Worm (Caenorhabditis elegans) whole organism, L3 larva: ENCODE data around the gene H05C05.2.

ENCODE experiments used
- R02D3.7 ChIP-seq: fragments of 150-350 bp; optimal IDR thresholded peaks from 2 replicates; lab custom pipeline; 2014; ENCODE audit warnings: missing biosample characterization, missing genetic modification characterization
- aly-2 ChIP-seq: fragments of 150-350 bp; optimal IDR thresholded peaks from 2 replicates; lab custom pipeline; 2014; ENCODE audit warnings: missing biosample characterization, missing genetic modification characterization
- ama-1 ChIP-seq: fragments of 150-350 bp; optimal IDR thresholded peaks from 2 replicates; lab custom pipeline; 2018
- ceh-16 ChIP-seq: sonication (generic microtip); optimal IDR thresholded peaks from 2 replicates; lab custom pipeline; 2017; ENCODE audit warnings: missing biosample characterization, missing genetic modification characterization
- ceh-82 ChIP-seq: fragments of 150-350 bp; optimal IDR thresholded peaks from 2 replicates; lab custom pipeline; 2014; ENCODE audit warnings: missing biosample characterization, missing genetic modification characterization
- ceh-9 ChIP-seq: sonication (generic microtip); optimal IDR thresholded peaks from 2 replicates; lab custom pipeline; 2018; ENCODE audit warnings: missing biosample characterization, missing genetic modification characterization
- daf-12 ChIP-seq: fragments of 150-350 bp; optimal IDR thresholded peaks from 2 replicates; lab custom pipeline; 2014; ENCODE audit warnings: missing biosample characterization, missing genetic modification reagents, missing genetic modification characterization
- egl-27 ChIP-seq: sonication (generic microtip); optimal IDR thresholded peaks from 4 replicates; lab custom pipeline; 2017; ENCODE audit warnings: missing biosample characterization, missing genetic modification reagents, missing genetic modification characterization
- elt-1 ChIP-seq: fragments of 150-350 bp; optimal IDR thresholded peaks from 2 replicates; lab custom pipeline; 2014; ENCODE audit warnings: missing biosample characterization, missing genetic modification characterization
- elt-2 ChIP-seq: sonication (generic microtip); optimal IDR thresholded peaks from 2 replicates; lab custom pipeline; 2016; ENCODE audit warnings: missing genetic modification reagents, mild to moderate bottlenecking, missing genetic modification characterization, missing compliant biosample characterization
- elt-3 ChIP-seq, 3 experiments: fragments of 150-350 bp in 1 of 3; sonication (generic microtip) in 2 of 3; optimal IDR thresholded peaks; 2 replicates in 2 of 3; 4 replicates in 1 of 3; lab custom pipeline; 2014 to 2017; ENCODE audit warnings: missing biosample characterization in 3 of 3, missing genetic modification characterization in 3 of 3
- eor-1 ChIP-seq, 2 experiments: fragments of 150-350 bp; optimal IDR thresholded peaks; 2 replicates each; lab custom pipeline; 2014 to 2018; ENCODE audit warnings: missing biosample characterization in 2 of 2, missing genetic modification characterization in 2 of 2
- fkh-10 ChIP-seq: sonication (generic microtip); optimal IDR thresholded peaks from 2 replicates; lab custom pipeline; 2017; ENCODE audit warnings: missing biosample characterization, missing genetic modification reagents, missing genetic modification characterization
- hmg-11 ChIP-seq: sonication (generic microtip); optimal IDR thresholded peaks from 2 replicates; lab custom pipeline; 2016; ENCODE audit warnings: missing genetic modification characterization, missing compliant biosample characterization
- jun-1 ChIP-seq: fragments of 150-350 bp; optimal IDR thresholded peaks from 2 replicates; lab custom pipeline; 2014; ENCODE audit warnings: missing biosample characterization, missing genetic modification reagents, missing genetic modification characterization
- lin-39 ChIP-seq: fragments of 150-350 bp; optimal IDR thresholded peaks from 2 replicates; lab custom pipeline; 2018; ENCODE audit warnings: missing biosample characterization, missing genetic modification reagents, missing genetic modification characterization
- lsy-12 ChIP-seq: sonication (generic microtip); optimal IDR thresholded peaks from 2 replicates; lab custom pipeline; 2016; ENCODE audit warnings: mild to moderate bottlenecking, missing genetic modification characterization, missing compliant biosample characterization
- nhr-11 ChIP-seq: fragments of 150-350 bp; optimal IDR thresholded peaks from 2 replicates; lab custom pipeline; 2014; ENCODE audit warnings: missing biosample characterization, missing genetic modification characterization
- nhr-12 ChIP-seq: fragments of 150-350 bp; optimal IDR thresholded peaks from 2 replicates; lab custom pipeline; 2014; ENCODE audit warnings: missing biosample characterization, missing genetic modification characterization
- nhr-23 ChIP-seq: fragments of 150-350 bp; optimal IDR thresholded peaks from 2 replicates; lab custom pipeline; 2014; ENCODE audit warnings: missing biosample characterization, missing genetic modification reagents, missing genetic modification characterization
- nhr-25 ChIP-seq: sonication (generic microtip); optimal IDR thresholded peaks from 2 replicates; lab custom pipeline; 2017; ENCODE audit warnings: missing biosample characterization, missing genetic modification characterization
- nhr-28 ChIP-seq: fragments of 150-350 bp; optimal IDR thresholded peaks from 2 replicates; lab custom pipeline; 2014; ENCODE audit warnings: missing biosample characterization, missing genetic modification characterization
- nhr-43 ChIP-seq: sonication (generic microtip); optimal IDR thresholded peaks from 2 replicates; lab custom pipeline; 2016; ENCODE audit warnings: mild to moderate bottlenecking, missing genetic modification characterization, missing compliant biosample characterization; ENCODE audit not compliant: poor library complexity, severe bottlenecking
- nhr-67 ChIP-seq: fragments of 150-350 bp; optimal IDR thresholded peaks from 2 replicates; lab custom pipeline; 2014; ENCODE audit warnings: missing biosample characterization, missing genetic modification characterization
- nhr-76 ChIP-seq: fragments of 150-350 bp; sonication (generic microtip); optimal IDR thresholded peaks from 5 replicates; lab custom pipeline; 2014; ENCODE audit warnings: missing biosample characterization, missing genetic modification characterization
- nhr-77 ChIP-seq: fragments of 150-350 bp; optimal IDR thresholded peaks from 2 replicates; lab custom pipeline; 2014; ENCODE audit warnings: missing biosample characterization, missing genetic modification characterization
- pha-4 ChIP-seq: fragments of 150-350 bp; optimal IDR thresholded peaks from 2 replicates; lab custom pipeline; 2014; ENCODE audit warnings: missing biosample characterization, missing genetic modification reagents, missing genetic modification characterization
- pqm-1 ChIP-seq: fragments of 150-350 bp; optimal IDR thresholded peaks from 2 replicates; lab custom pipeline; 2017; ENCODE audit warnings: missing biosample characterization, missing genetic modification characterization, inconsistent platforms
- sea-2 ChIP-seq: fragments of 150-350 bp; sonication (generic microtip); optimal IDR thresholded peaks from 4 replicates; lab custom pipeline; 2014; ENCODE audit warnings: missing biosample characterization, missing genetic modification reagents, missing genetic modification characterization
- skn-1 ChIP-seq: fragments of 150-350 bp; optimal IDR thresholded peaks from 2 replicates; lab custom pipeline; 2014; ENCODE audit warnings: missing biosample characterization, missing genetic modification characterization
- tbx-2 ChIP-seq: sonication (generic microtip); optimal IDR thresholded peaks from 2 replicates; lab custom pipeline; 2016; ENCODE audit warnings: mild to moderate bottlenecking, missing genetic modification characterization, missing compliant biosample characterization
- unc-62 ChIP-seq: fragments of 150-350 bp; sonication (generic microtip); optimal IDR thresholded peaks from 4 replicates; lab custom pipeline; 2014; ENCODE audit warnings: missing biosample characterization, missing genetic modification reagents, missing genetic modification characterization
- zag-1 ChIP-seq: fragments of 150-350 bp; optimal IDR thresholded peaks from 2 replicates; lab custom pipeline; 2014; ENCODE audit warnings: missing biosample characterization, missing genetic modification characterization
- ztf-4 ChIP-seq: fragments of 150-350 bp; optimal IDR thresholded peaks from 2 replicates; lab custom pipeline; 2014; ENCODE audit warnings: missing biosample characterization, missing genetic modification characterization

The H05C05.2 gene

ce11 chrIII:2941578-2941977 is 23.9 kb downstream of the H05C05.2 start:
- TF ChIP-seq pha-4 (tag; lab: Kevin White, UChicago): no peak
- TF ChIP-seq nhr-25 (tag; lab: Kevin White, UChicago): no peak
- TF ChIP-seq, all 47 proteins: peak for 0

DNA sequence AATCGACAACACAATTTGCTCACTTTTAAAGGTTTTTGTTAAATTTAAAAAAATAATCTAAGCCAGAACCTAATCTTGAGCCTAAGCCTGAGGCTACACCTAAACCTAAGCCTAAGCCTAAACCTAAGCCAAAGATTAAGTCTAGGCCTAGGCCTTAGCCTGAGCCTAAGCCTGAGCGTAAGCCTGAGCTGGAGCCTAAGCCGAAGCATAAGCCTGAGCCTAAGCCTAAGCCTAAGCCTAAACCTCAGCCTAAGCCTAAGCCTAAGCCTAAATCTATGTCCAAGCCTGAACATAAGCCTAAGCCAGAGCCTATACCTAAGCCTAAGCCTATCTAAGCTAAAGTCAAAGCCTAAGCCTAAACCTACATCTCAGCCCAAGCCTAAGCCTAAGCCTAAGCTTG is 27.7 kb downstream of the H05C05.2 start:
- TF ChIP-seq nhr-67 (tag; lab: Kevin White, UChicago): no peak
- TF ChIP-seq nhr-12 (tag; lab: Kevin White, UChicago): no peak
- TF ChIP-seq zag-1: no peak
- TF ChIP-seq lin-39 (tag; lab: Kevin White, UChicago): no peak
- no peak for TF ChIP-seq fkh-10 (GFP tag; lab: Kevin White, UChicago)
- TF ChIP-seq daf-12 (tag; lab: Kevin White, UChicago): no peak
- TF ChIP-seq R02D3.7 (tag; lab: Kevin White, UChicago): no peak
- no peak for TF ChIP-seq ama-1 (lab: Kevin White, UChicago)
- no peak for TF ChIP-seq ceh-82
- no peak for TF ChIP-seq elt-2 (tag; lab: Kevin White, UChicago)
- TF ChIP-seq sea-2 (GFP tag; lab: Kevin White, UChicago): no peak
- TF ChIP-seq jun-1 (tag; lab: Kevin White, UChicago): no peak

DNA sequence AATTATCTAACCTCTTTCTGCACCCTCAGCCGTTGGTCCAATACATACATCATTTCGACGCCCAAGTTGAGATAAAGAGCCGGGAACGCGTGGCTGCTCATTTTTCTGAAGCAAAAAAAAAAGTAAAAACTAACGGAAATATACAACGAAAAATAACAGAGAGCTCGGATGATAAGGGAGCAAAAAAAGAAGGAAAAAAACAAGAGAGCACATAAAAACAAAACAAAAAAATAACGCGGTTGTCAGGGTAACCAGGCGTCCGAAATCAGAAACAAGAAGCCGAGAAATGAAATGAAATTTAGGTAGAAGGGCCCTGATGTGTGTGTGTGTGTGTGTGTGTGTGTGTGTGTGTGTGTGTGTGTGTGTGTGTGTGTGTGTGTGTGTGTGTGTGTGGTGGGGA is 40.8 kb downstream of the H05C05.2 start, which contains the start of gene R10F2.5:
Gene R10F2.5, minus strand, starts transcription at position 101 of the 400 bp plus-strand sequence.
- TF ChIP-seq nhr-23 (tag; lab: Kevin White, UChicago) (no peak), aly-2 (tag; lab: Kevin White, UChicago) (no peak), unc-62 (GFP tag; lab: Kevin White, UChicago) (no peak), ztf-4 (tag; lab: Kevin White, UChicago) (no peak), elt-1 (no peak), daf-12 (tag; lab: Kevin White, UChicago) (no peak)

DNA sequence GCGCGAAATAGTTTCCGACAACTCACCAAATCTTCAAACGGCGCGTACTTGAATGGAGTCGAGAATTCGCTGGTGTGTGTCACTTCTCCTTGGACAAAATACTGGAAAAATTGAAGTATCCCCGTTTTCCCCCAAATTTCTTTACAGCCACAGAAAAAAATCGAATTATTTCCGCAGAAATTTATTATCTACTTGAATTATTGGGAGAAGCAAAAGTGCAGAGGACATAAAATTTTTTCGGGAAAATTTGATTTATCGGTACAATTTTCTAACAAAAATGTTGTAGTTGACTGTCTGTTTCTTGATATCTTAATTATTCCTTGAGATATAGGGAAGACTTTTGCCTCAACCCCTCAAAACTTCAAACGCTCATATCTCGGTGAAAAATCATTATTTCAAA is 42.4 kb downstream of the H05C05.2 start, which contains the start of gene R10F2.4:
Gene R10F2.4, minus strand, starts transcription at position 101 of the 400 bp plus-strand sequence.
- TF ChIP-seq nhr-76 (tag; lab: Kevin White, UChicago) (no peak), ceh-9 (no peak), ceh-82 (no peak), skn-1 (no peak)

DNA sequence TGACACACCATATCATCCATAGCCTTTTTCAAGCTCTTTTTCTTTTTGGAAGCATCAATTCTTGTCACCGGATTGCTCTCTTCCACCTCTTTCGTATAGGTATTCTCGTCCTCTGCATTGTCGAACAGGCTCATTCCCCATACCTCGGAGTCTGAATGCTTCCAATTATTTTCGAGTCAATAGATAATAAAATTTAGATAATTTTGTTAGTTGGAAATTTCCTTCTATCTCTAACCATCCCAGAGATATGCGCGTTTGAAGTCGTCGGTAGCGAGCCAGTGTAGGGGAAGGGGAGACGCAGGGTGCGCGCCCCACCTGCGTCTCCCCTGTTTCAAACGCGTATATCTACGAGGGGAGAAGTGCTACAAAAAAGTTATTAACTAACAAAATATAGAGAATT is 44.6 kb downstream of the H05C05.2 start:
- TF ChIP-seq eor-1 (tag; optimal IDR thresholded peaks at IDR 0.05; lab: Kevin White, UChicago): no peak
- no peak for TF ChIP-seq jun-1 (tag; lab: Kevin White, UChicago)
- no peak for TF ChIP-seq ceh-9
- TF ChIP-seq nhr-67 (tag; lab: Kevin White, UChicago): no peak
- no peak for TF ChIP-seq nhr-25 (tag; lab: Kevin White, UChicago)
- TF ChIP-seq elt-1: no peak
- TF ChIP-seq egl-27: no peak
- no peak for TF ChIP-seq ceh-16

- TF ChIP-seq ceh-9: no peak
- TF ChIP-seq ceh-16: no peak
- TF ChIP-seq nhr-11 (tag; lab: Kevin White, UChicago): no peak
- no peak for TF ChIP-seq zag-1
- no peak for TF ChIP-seq nhr-25 (tag; lab: Kevin White, UChicago)
- no peak for TF ChIP-seq lin-39 (tag; lab: Kevin White, UChicago)
- TF ChIP-seq R02D3.7 (tag; lab: Kevin White, UChicago): no peak
- TF ChIP-seq tbx-2 (tag; lab: Kevin White, UChicago): no peak
- TF ChIP-seq sea-2 (GFP tag; lab: Kevin White, UChicago): no peak
- no peak for TF ChIP-seq nhr-77 (tag; lab: Kevin White, UChicago)
- no peak for TF ChIP-seq ama-1 (lab: Kevin White, UChicago)
- no peak for TF ChIP-seq aly-2 (tag; lab: Kevin White, UChicago)
- no peak for TF ChIP-seq ceh-82
- no peak for TF ChIP-seq elt-3 (tag; optimal IDR thresholded peaks at IDR 0.05; lab: Kevin White, UChicago)
- no peak for TF ChIP-seq pqm-1
- no peak for TF ChIP-seq hmg-11 (tag; lab: Kevin White, UChicago)
- TF ChIP-seq nhr-28 (tag; lab: Kevin White, UChicago): no peak
- no peak for TF ChIP-seq lsy-12 (tag; lab: Kevin White, UChicago)
- no peak for TF ChIP-seq nhr-43
- TF ChIP-seq jun-1 (tag; lab: Kevin White, UChicago): no peak
- TF ChIP-seq, all 47 proteins: peak for 0
Measured at ce11 chrIII:2920281-2920680, 45.2 kb downstream of the H05C05.2 start.
